Fruit fly (Drosophila melanogaster): ENCODE results near the gene loco.

The loco gene

DNA sequence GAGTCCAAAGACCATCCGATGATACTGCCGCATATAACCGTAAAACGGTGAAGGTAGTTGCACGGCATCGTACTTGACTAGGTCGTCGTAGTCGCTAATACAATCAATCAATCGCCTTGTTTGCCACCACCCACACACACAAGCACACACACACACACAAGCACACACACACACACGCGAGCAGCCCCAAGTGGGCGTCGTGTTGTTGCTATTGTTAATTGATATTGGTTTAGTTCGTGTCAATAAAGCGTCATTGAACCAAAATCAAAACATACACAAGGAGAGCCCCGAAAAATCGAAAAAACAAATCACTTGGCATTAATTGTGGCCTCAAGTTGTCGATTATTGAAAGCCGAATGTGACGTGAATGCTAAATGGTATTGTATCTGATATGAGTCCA is 42.7 kb downstream of the loco start (continued):
- TF ChIP-seq HmgZ (tag; optimal IDR thresholded peaks at IDR 0.05): peak; percentile 56
- peak; percentile 27 for TF ChIP-seq CG18262 (tag; optimal IDR thresholded peaks at IDR 0.05)
- TF ChIP-seq CG16863 (GFP tag; optimal IDR thresholded peaks at IDR 0.05): peak; percentile 7
- peak; percentile 52 for TF ChIP-seq Fer3 (tag; optimal IDR thresholded peaks at IDR 0.05)
- peak; percentile 36 for TF ChIP-seq CG1529 (GFP tag; optimal IDR thresholded peaks at IDR 0.05)
- TF ChIP-seq br (optimal IDR thresholded peaks at IDR 0.05): no peak
- TF ChIP-seq Awh (GFP tag; IDR thresholded peaks at IDR 0.05): peak; percentile 80
- TF ChIP-seq CG9932 (GFP tag; IDR thresholded peaks at IDR 0.05): peak; percentile 19; the same call in 1 of the 2 replicates
- TF ChIP-seq Vsx1 (GFP tag; optimal IDR thresholded peaks at IDR 0.05): peak; percentile 77
- no peak for TF ChIP-seq Hand (GFP tag; optimal IDR thresholded peaks at IDR 0.05)
- no peak for TF ChIP-seq trh (GFP tag; optimal IDR thresholded peaks at IDR 0.05)
- peak; percentile 76 for TF ChIP-seq CG7987 (GFP tag; optimal IDR thresholded peaks at IDR 0.05)
- peak; percentile 5 for TF ChIP-seq D19A (tag; optimal IDR thresholded peaks at IDR 0.05)
- peak; percentile 12 for TF ChIP-seq CrebB (tag; optimal IDR thresholded peaks at IDR 0.05)
- peak; percentile 42; the same call in 1 of the 2 replicates for TF ChIP-seq ranshi (GFP tag; IDR thresholded peaks at IDR 0.05)
- no peak for TF ChIP-seq Rx (GFP tag; IDR thresholded peaks at IDR 0.05)
- no peak for TF ChIP-seq CG8765 (GFP tag; IDR thresholded peaks at IDR 0.05)
- peak; percentile 54 for TF ChIP-seq p53 (GFP tag; optimal IDR thresholded peaks at IDR 0.05)
- TF ChIP-seq cwo (GFP tag; optimal IDR thresholded peaks at IDR 0.05): no peak
- TF ChIP-seq CG6791 (GFP tag; IDR thresholded peaks at IDR 0.05; ENCODE audit: partially characterized antibody): no peak
- TF ChIP-seq CG8944 (GFP tag; optimal IDR thresholded peaks at IDR 0.05): peak; percentile 5
- peak; percentile 56 for TF ChIP-seq CG13296 (GFP tag; optimal IDR thresholded peaks at IDR 0.05)
- TF ChIP-seq MTF-1 (GFP tag; optimal IDR thresholded peaks at IDR 0.05; ENCODE audit: borderline replicate concordance): peak; percentile 70
- TF ChIP-seq Hmr (GFP tag; optimal IDR thresholded peaks at IDR 0.05): peak; percentile 74
- no peak for TF ChIP-seq trem (tag; optimal IDR thresholded peaks at IDR 0.05)
- no peak for TF ChIP-seq ken (GFP tag; IDR thresholded peaks at IDR 0.05)
- peak; percentile 28 for TF ChIP-seq CG5180 (GFP tag; optimal IDR thresholded peaks at IDR 0.05)
- no peak for TF ChIP-seq CG17568 (GFP tag; optimal IDR thresholded peaks at IDR 0.05)
- 0 out of 3 replicates have a peak, but pooled peaks have one; percentile 35 for TF ChIP-seq CG11456 (GFP tag; IDR thresholded peaks at IDR 0.05)
- peak; percentile 74; the same call in 2 of the 3 replicates for TF ChIP-seq otp (GFP tag; IDR thresholded peaks at IDR 0.05)
- TF ChIP-seq CG7928 (GFP tag; optimal IDR thresholded peaks at IDR 0.05): no peak
- no peak for TF ChIP-seq CG14667 (GFP tag; IDR thresholded peaks at IDR 0.05)
- TF ChIP-seq Mes4 (GFP tag; optimal IDR thresholded peaks at IDR 0.05): peak; percentile 50
- no peak for TF ChIP-seq CG8388 (GFP tag; optimal IDR thresholded peaks at IDR 0.05)
- no peak for TF ChIP-seq nerfin-1 (tag; optimal IDR thresholded peaks at IDR 0.05)
- TF ChIP-seq sens-2 (GFP tag; IDR thresholded peaks at IDR 0.05): peak; percentile 60
- peak; percentile 46 for TF ChIP-seq CG8290 (GFP tag; optimal IDR thresholded peaks at IDR 0.05)
- peak in 1 of 2 experiments; percentile 71 for TF ChIP-seq CG8290 (tag; optimal IDR thresholded peaks at IDR 0.05)
- no peak for TF ChIP-seq chn (GFP tag; optimal IDR thresholded peaks at IDR 0.05)
- TF ChIP-seq CG10654 (GFP tag; optimal IDR thresholded peaks at IDR 0.05): peak; percentile 28
- peak; percentile 22; the same call in 1 of the 2 replicates for TF ChIP-seq gsb (GFP tag; IDR thresholded peaks at IDR 0.05)
- peak; percentile 21; the same call in 1 of the 3 replicates for TF ChIP-seq row (GFP tag; IDR thresholded peaks at IDR 0.05)
- TF ChIP-seq GATAe (GFP tag; conservative IDR thresholded peaks at IDR 0.05): no peak
- peak; percentile 55 for TF ChIP-seq CG18599 (GFP tag; optimal IDR thresholded peaks at IDR 0.05)
- TF ChIP-seq grn (GFP tag; optimal IDR thresholded peaks at IDR 0.05): peak; percentile 38
- peak; percentile 66; the same call in 2 of the 3 replicates for TF ChIP-seq so (GFP tag; IDR thresholded peaks at IDR 0.05)
- TF ChIP-seq lmd (GFP tag; IDR thresholded peaks at IDR 0.05): no peak
- no peak for TF ChIP-seq ttk (GFP tag; IDR thresholded peaks at IDR 0.05)
- no peak for TF ChIP-seq Adf1 (GFP tag; IDR thresholded peaks at IDR 0.05)
- TF ChIP-seq Dbx (GFP tag; IDR thresholded peaks at IDR 0.05): peak; percentile 42; the same call in 2 of the 3 replicates
- TF ChIP-seq CG31441 (GFP tag; IDR thresholded peaks at IDR 0.05): 0 out of 2 replicates have a peak, but pooled peaks have one; percentile 12
- peak; percentile 15 for TF ChIP-seq CG11504 (tag; optimal IDR thresholded peaks at IDR 0.05)
